Worm (Caenorhabditis elegans) whole organism, dauer: ENCODE measurements around the gene ZK856.14.

ENCODE experiments used
- unc-62 ChIP-seq: sonication (generic microtip); optimal IDR thresholded peaks from 2 replicates; lab custom pipeline; 2017; ENCODE audit warnings: missing biosample characterization, missing genetic modification reagents, missing genetic modification characterization

ZK856.14 gene

DNA sequence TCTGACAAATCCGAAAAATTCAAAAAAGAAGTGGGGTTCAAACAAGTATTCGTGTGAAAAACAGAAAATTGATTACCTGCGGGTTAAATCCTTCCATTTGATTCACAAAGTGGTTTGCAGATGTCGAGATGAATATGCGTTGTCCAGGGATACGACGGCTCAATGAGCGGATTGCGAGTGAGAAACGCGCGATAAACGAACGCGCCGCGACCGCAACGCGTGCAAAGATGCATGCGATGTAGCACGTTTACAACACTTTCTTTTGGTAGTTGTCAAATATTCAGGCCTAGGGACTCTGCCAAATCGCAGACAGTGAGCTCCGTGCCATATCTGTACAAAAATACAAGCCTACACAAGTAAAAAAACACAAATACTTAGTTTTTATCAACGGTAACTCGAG is 21.8 kb downstream of the ZK856.14 start, which contains the start of gene fubl-1:
TSS of gene fubl-1 (minus strand) at position 202 of the 400 bp plus-strand sequence.
- no peak for TF ChIP-seq unc-62 (GFP tag; lab: Kevin White, UChicago)

DNA sequence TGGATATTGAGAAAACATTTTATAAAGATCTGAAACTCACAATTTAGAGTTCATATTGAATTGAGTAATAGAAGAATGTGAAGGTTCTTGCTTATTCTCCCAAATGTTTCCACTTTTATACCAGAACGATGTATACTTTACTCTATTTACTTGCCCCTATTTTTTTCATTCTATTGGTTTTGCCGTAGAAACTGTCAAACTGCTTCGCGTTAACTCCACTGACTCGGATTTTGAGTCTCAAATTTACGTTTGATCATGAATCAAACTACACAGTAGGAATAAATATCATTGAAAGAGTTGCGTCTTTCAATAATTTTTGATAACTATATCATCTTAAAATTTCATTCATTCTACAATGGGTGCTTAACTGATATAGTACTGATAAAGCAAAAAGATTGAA is 23.0 kb downstream of the ZK856.14 start, which contains the start of gene fipr-8:
TSS of gene fipr-8 (minus strand) at position 101 of the 400 bp plus-strand sequence.
- TF ChIP-seq unc-62 (GFP tag; lab: Kevin White, UChicago), result no peak

DNA sequence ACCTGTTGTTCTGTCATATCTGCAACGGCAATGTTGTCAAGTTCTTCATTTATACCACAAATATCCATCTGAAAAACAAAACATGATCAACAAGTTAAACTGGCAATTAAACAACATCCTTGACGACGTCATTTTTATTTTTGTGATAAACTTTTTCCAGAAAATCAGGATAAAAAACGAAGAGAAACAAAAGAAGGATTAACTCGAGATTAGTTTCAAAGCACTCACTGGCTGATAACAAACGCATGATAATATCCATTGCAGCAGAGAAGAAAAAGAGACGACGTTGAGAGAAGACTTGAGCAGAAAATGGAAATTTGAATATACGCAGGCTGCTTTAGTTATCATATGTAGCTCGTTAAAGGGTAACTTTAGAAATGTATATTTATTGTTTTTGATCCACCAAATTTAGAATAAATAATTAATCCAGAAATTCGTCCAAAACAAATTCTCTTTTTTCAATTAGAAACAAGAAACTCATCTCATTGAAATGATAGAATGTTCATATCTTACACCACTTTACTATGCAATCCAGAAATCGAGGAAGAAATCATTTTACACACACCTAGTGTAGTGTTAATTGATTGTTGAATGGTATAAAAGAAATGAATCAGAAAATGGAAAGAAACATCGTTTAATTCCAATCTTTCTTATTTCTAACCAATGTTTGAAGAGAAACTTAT is 24.4 kb downstream of the ZK856.14 start, which contains the start of the genes C12D8.21 and col-148:
TSS of gene C12D8.21 (minus strand) at position 68 of the 683 bp plus-strand sequence.
TSS of gene col-148 (plus strand) at position 633 of the 683 bp plus-strand sequence.
- no peak for TF ChIP-seq unc-62 (GFP tag; lab: Kevin White, UChicago)

DNA sequence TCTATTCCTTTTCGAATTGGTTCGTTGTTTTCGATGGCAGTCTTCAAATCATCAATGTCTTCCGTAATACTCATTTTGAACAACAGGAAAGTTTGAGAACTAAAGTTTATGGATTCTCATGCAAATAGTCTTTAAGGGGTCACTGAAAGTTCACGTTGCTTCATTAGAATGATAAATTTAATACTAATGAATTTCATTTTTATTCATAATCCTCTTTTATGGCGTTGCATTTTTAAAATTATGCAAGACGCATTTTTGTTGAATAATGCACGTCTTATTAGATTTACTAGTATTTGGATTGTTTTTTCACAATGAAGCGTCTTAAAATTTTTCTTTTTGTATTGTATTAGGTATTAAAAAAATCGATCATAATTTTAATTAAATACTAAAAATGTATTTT is 26.3 kb downstream of the ZK856.14 start, which contains the start of gene C12D8.9:
TSS of gene C12D8.9 (minus strand) at position 101 of the 400 bp plus-strand sequence.
- TF ChIP-seq unc-62 (GFP tag; lab: Kevin White, UChicago), result no peak

DNA sequence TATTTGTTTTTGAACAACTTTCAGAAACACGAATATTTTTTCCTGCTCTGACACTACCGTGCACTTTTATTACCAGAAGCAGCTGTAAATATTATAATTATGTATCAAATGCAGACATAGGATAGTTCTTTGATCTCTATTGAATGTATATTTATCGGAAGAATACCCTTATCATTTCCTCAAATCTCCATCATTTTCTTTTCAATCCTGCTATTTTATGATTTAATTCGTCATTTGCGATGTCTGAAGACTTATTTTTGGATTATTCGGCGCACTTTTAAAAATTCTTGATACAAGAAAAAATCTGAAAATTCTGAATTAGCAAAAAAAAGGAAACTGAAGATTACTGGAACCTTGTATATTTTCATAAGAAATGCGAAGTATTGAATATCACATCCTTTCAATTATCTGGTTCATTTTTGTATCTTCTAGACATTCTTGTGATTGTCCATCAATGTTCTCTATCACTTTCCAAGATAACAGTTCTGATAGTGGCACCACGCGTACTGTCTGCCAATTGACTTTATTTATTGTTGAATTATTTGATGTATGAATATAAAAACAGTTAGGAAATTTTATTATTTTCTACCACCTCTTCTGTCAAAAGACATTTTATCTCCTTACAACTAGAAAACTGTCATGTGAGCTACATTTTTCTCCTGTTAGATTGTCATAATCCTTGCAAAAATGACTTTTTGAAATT is 27.3 kb downstream of the ZK856.14 start:
- no peak for TF ChIP-seq unc-62 (GFP tag; lab: Kevin White, UChicago)

DNA sequence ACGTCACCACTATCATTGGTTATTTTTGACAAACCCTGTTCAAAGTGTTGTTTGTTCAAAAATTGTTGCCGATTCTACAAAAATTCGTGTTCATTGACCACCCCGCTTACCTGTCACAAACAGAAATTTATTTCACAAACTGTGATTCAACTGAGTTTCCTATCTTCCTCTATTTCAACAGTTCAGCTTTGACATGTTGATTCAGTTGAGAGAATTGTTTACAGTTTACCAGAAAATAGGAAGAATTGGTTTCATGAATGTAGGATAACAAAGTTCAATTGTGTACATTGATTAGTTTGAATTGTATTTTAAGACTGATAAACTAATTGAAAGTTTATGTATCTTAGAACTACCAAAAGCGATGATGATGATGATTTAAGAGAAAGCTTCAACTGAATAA is 28.8 kb downstream of the ZK856.14 start:
- no peak for TF ChIP-seq unc-62 (GFP tag; lab: Kevin White, UChicago)

DNA sequence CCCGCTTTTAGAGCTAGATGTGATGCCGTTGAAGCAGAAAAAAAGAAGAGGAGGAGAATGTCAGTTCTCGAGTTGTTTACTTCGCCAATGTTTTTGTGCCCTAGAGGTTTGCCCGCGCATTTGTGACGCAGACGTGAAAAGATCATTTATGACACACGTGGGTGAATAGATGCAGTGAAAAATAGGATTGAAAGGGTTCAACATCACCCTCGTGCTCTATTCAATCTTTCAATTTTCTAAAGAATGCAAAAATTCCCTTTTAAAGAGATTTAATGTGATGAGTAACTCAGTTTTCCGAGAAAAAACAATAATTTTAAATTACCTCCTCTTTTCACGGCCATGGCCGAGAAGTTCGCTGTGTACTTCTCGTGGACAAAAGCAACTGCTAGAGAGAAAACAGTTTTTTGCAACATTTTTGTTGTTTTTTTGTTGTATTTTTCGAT is 29.6 kb downstream of the ZK856.14 start:
- TF ChIP-seq unc-62 (GFP tag; lab: Kevin White, UChicago), result no peak

DNA sequence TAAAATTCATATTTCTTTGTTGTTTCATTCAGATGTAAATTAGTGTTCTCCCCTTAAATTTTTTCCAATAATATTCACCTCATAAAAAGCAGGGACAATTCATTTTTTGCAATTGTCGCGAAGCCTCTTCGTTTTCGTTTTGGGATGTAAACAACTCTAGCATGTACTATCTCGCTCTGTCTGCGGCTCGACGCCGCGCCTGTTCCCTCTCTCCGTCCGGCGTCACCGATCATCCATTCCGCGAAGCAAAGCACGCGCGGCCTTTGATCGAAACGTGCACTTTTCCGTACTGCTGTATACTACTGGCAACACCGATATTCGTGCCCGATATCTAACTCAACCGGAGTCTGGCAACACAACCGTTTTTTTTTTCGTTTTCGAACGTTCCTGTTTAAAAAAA is 30.1 kb downstream of the ZK856.14 start:
- no peak for TF ChIP-seq unc-62 (GFP tag; lab: Kevin White, UChicago)

DNA sequence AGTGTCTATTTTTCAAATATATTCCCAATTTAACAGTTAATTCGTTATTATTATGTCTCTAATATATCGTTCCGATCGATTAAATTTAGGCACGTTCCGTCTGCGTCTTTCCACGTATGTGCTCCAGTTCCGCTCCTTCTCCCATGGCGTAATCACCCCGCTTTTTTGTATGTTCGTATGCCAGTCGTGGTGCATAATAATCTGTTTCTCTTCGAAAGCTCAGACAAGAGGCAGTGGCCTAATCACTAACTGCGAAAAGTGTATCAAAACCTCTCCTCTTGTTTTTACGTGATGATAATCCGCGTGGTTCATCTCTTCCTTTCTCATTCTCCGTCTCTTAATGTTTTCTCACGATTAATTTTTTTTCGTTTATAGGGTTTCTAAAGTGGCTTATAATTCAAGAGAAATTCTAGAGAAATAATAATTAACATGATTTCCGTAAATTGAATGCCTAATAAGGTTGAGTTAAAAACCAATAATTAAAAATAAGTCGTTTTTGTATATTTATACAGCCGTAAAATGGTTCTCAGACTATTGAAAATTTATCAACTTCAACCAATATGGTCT is 30.9 kb downstream of the ZK856.14 start:
- TF ChIP-seq unc-62 (GFP tag; lab: Kevin White, UChicago), result no peak

DNA sequence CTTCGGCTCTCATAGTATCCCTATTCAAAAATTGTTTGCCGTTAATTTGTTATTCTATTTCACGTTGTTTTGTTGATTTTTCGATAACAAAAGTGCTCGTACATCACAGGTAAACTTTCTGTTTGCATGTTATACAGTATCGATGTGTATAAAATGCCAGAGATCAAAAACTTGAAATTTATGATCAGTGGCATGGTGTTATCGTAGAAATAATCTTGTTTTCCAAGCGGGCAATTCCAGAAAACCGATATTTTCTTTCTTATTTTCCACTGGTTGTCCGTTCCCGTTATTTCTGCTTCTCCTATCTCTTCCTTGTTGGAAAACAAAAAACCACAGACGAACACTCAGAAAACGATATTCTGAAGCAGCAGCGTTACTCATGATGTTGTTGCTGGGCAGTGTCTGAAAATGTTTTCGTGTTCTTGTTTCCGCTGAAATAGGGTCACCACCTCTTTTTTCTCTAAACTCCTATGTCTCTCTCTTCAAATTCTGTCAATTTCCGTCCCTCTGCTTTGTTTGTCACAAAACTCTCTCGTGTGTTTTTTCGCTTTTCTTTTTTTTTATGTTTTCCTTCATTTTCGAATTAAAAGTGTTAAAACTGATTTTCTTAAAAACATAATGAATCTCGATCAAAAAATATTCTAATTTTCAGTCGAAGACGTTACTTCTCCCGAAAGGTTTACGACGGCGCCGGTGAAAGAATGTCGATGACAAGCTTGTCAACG is 31.6 kb downstream of the ZK856.14 start, which contains the start of gene akt-1:
TSS of gene akt-1 (plus strand) at position 651 of the 725 bp plus-strand sequence.
- no peak for TF ChIP-seq unc-62 (GFP tag; lab: Kevin White, UChicago)

DNA sequence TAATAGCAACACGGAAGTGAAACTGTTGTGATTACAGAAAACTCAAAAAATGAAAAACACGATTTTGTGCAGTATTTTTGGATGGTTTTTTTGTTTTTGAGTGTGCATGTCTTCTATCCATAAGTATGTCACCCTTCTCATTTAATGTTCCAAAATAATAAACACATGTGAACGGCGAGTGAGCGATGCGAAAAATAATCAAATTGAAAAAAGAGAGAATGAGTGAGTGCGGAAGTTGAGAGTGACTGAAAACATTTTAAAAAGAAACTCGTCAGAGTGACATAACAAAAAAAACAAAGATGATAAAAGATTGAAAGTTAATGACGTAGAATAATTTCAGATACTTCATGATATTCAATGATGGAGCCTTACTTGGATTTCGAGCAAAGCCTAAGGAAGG is 32.7 kb downstream of the ZK856.14 start:
- no peak for TF ChIP-seq unc-62 (GFP tag; lab: Kevin White, UChicago)

DNA sequence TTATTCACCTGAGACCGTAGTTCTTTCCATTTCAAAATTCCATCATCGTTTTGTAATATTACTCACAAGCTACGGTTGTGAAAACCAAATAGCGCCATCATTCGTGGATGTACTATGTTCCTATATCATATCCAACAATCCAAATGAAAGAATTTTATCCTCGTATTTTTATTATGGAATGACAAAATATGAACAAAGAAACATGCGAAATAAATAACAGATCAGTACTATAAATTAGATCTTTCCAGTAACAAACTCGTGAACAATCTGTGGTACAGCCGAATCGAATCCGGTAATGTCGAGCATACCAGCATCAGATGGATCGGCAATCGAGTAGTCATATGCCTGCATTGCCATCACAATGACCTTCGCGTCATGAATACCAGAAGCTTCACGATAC is 35.9 kb downstream of the ZK856.14 start:
- TF ChIP-seq unc-62 (GFP tag; lab: Kevin White, UChicago), result no peak

DNA sequence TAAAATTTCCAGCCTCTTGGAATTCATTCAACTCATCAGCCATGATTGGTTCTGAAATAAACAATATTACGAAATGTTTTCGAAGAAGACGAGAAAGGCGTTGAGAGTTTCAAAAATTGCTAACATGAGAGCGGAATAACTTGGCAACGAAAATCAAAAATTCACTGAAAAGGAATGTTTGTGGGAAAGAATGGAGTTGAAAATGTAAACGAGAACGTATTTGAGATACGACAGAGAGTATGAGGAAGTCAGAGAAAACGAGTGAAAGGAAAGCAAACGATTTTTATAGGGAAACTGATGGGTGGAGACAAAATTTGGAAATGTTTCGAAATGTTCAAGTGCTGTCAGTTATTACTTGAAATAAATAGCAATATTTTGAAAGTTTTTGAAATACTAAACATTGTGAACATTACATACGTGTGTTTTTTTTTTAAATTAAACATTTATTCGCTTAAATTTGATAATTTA is 38.2 kb downstream of the ZK856.14 start, which contains the start of gene rop-1:
TSS of gene rop-1 (minus strand) at position 51 of the 468 bp plus-strand sequence.
- no peak for TF ChIP-seq unc-62 (GFP tag; lab: Kevin White, UChicago)

DNA sequence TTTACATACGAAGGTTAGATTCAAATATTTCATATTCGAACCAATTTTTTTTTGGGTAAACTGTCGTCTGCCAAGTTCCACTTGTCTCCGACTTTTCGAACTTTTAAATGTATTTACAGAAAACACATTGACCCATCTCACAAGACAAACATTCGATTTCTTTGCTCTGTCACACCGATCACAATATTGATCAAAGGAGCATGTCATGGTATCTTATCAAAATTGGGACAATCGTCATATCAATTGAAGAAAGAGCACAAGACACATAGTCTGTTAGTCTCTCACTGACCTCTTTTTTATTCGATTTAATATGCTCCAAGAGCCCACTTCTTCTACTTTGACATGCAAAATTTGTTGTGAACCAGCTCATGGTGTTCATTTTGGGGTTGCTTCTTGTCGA is 39.2 kb downstream of the ZK856.14 start, which contains the start of gene nhr-232:
TSS of gene nhr-232 (plus strand) at position 121 of the 400 bp plus-strand sequence.
- TF ChIP-seq unc-62 (GFP tag; lab: Kevin White, UChicago), result no peak

DNA sequence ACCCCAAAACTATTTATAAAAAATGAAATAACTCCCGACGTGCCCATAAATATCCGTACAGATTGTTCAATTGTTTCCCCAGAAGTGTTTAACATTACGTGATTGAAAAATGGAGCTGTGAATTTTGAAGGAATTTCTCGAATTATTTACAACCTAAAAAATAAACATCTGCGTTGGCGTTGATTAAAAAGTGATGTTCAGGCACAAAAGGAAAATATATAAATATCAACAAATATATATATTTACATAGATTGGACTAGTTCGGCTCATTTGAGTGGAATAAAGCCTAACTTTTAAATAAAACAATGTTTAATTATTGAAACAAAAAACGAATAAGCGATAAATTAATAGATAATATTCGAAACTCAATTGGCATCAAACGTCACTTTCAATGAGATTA is 43.6 kb downstream of the ZK856.14 start, which contains the start of gene sri-18:
TSS of gene sri-18 (minus strand) at position 101 of the 400 bp plus-strand sequence.
- no peak for TF ChIP-seq unc-62 (GFP tag; lab: Kevin White, UChicago)
